Fruit fly (Drosophila melanogaster): ENCODE data around the gene ATPsynCF6.
A peak's percentile ranks its signal among the peaks of the same experiment; 100 is the strongest.

The ATPsynCF6 gene

dm6 chr3R:23323639-23324350, 32.1 kb downstream of the ATPsynCF6 start:
- no peak for TF ChIP-seq Rel (GFP tag; optimal IDR thresholded peaks at IDR 0.05)
- peak; percentile 48 for TF ChIP-seq Rel (tag; optimal IDR thresholded peaks at IDR 0.05)
- peak; percentile 12 for TF ChIP-seq Vsx2 (GFP tag; optimal IDR thresholded peaks at IDR 0.05; ENCODE audit: partially characterized antibody)
- no peak for TF ChIP-seq foxo (GFP tag; optimal IDR thresholded peaks at IDR 0.05)

DNA sequence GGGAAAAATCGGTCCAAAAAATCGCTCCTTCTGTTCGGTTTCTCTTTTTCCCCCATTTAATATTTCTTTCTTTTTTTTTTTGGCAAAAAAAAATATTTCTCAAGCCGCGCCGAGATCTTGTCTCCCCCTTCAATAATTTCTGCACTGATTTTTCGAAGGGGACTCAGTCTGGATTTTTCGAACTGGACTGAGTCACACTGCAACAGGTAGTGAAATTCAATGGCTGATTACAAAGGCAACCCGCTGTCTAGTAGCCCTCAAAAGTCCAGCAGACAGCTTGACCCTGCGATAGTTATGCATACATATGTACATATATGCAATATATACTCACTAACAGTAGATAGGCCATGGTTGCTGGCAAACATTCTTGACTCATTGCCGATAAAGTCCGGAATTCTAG, 35.6 kb downstream of the ATPsynCF6 start:
- no peak for TF ChIP-seq psq (GFP tag; optimal IDR thresholded peaks at IDR 0.05)
- TF ChIP-seq sage (GFP tag; optimal IDR thresholded peaks at IDR 0.05): no peak
- TF ChIP-seq br (GFP tag; optimal IDR thresholded peaks at IDR 0.05): no peak
- TF ChIP-seq CG9705 (GFP tag; optimal IDR thresholded peaks at IDR 0.05): no peak
- TF ChIP-seq Vsx2 (GFP tag; optimal IDR thresholded peaks at IDR 0.05; ENCODE audit: partially characterized antibody): no peak
- no peak for TF ChIP-seq CrebA (GFP tag; optimal IDR thresholded peaks at IDR 0.05; ENCODE audit: borderline replicate concordance)
- no peak for TF ChIP-seq Hr78 (GFP tag; optimal IDR thresholded peaks at IDR 0.05)
- no peak for TF ChIP-seq Hr83 (GFP tag; optimal IDR thresholded peaks at IDR 0.05; ENCODE audit: poor library complexity, severe bottlenecking)
- no peak for TF ChIP-seq fru (GFP tag; optimal IDR thresholded peaks at IDR 0.05)
- TF ChIP-seq Jra (GFP tag; optimal IDR thresholded peaks at IDR 0.05): no peak
- TF ChIP-seq Sp1 (GFP tag; optimal IDR thresholded peaks at IDR 0.05): no peak
- no peak for TF ChIP-seq HLH106 (tag; optimal IDR thresholded peaks at IDR 0.05)
- no peak for TF ChIP-seq ey (GFP tag; optimal IDR thresholded peaks at IDR 0.05)
- TF ChIP-seq usp (GFP tag; optimal IDR thresholded peaks at IDR 0.05): no peak
- TF ChIP-seq Abd-B (GFP tag; optimal IDR thresholded peaks at IDR 0.05): no peak
- TF ChIP-seq N (GFP tag; optimal IDR thresholded peaks at IDR 0.05): no peak
- no peak for TF ChIP-seq lola (GFP tag; optimal IDR thresholded peaks at IDR 0.05)
- TF ChIP-seq Hnf4 (GFP tag; optimal IDR thresholded peaks at IDR 0.05): no peak
- TF ChIP-seq Dfd (GFP tag; optimal IDR thresholded peaks at IDR 0.05): no peak

- TF ChIP-seq psq (GFP tag; optimal IDR thresholded peaks at IDR 0.05) (peak; percentile 8), Mio (GFP tag; optimal IDR thresholded peaks at IDR 0.05) (no peak), Dif (GFP tag; optimal IDR thresholded peaks at IDR 0.05; ENCODE audit: partially characterized antibody) (no peak), jim (GFP tag; optimal IDR thresholded peaks at IDR 0.05) (no peak), CrebA (GFP tag; optimal IDR thresholded peaks at IDR 0.05; ENCODE audit: borderline replicate concordance) (no peak), Dfd (GFP tag; optimal IDR thresholded peaks at IDR 0.05) (peak; percentile 85), OdsH (GFP tag; optimal IDR thresholded peaks at IDR 0.05) (no peak)
Observed at dm6 chr3R:23318928-23319327, 36.9 kb downstream of the ATPsynCF6 start.

DNA sequence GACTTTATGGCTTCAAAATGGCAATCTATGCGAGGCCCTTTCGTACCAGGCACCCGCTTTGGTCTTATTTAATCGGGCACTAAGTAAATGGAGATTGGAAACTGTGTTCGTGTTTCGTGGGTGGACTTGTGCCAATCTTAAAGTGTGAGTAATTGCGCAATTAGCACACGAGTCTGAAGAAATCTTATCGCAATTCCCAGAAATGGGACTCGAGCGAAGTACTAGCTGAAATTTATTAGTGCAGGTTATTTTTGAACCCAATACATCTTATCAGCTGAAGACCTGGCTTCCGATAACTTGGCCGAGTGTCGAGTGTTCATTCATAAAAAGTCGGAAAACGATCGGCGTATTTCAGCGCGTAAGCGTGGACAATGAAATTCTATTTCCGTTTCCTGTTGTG, 39.0 kb downstream of the ATPsynCF6 start:
- TF ChIP-seq h (GFP tag; optimal IDR thresholded peaks at IDR 0.05): peak; percentile 77
- TF ChIP-seq Rel (GFP tag; optimal IDR thresholded peaks at IDR 0.05): no peak
- peak; percentile 29 for TF ChIP-seq Rel (tag; optimal IDR thresholded peaks at IDR 0.05)
- no peak for TF ChIP-seq rgr (GFP tag; optimal IDR thresholded peaks at IDR 0.05)

dm6 chr3R:23315630-23316029, 40.2 kb downstream of the ATPsynCF6 start:
- no peak for TF ChIP-seq dmrt93B (GFP tag; optimal IDR thresholded peaks at IDR 0.05)
- TF ChIP-seq ey (GFP tag; optimal IDR thresholded peaks at IDR 0.05): peak; percentile 10
- peak in 1 of 2 experiments; percentile 5 for TF ChIP-seq foxo (GFP tag; optimal IDR thresholded peaks at IDR 0.05)

DNA sequence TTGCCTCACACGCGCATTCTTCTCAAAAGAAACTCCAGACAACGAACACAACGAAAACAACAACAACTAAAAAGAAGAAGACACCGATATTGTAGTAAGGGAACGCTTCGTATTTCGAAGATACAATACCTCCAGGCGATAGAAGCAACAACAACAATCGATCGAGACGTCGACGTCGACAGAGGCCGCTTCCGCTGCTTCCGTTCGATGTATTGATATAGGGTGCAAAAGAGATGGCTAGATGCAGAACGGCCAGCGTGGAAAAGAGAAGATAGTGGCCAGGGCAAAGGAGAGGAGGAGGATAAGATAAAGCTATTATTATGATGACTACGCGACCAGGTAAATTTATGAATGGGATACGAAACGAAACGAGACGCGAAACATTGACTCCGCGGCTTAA, 40.6 kb downstream of the ATPsynCF6 start:
- TF ChIP-seq CrebA (GFP tag; optimal IDR thresholded peaks at IDR 0.05; ENCODE audit: borderline replicate concordance) (no peak), Myc (optimal IDR thresholded peaks at IDR 0.05) (no peak), psq (GFP tag; optimal IDR thresholded peaks at IDR 0.05) (peak; percentile 21), Vsx2 (GFP tag; optimal IDR thresholded peaks at IDR 0.05; ENCODE audit: partially characterized antibody) (no peak), Abd-B (GFP tag; optimal IDR thresholded peaks at IDR 0.05) (no peak), sage (GFP tag; optimal IDR thresholded peaks at IDR 0.05) (no peak), br (GFP tag; optimal IDR thresholded peaks at IDR 0.05) (no peak)
